Fruit fly (Drosophila melanogaster) whole organism, embryonic: ENCODE measurements around the gene sif.

Experiments
- Aef1 ChIP-seq: fragments of 200-800 bp; sonication (Bioruptor generic); IDR thresholded peaks from 3 replicates; pipeline ENCODE4 v1.3.6; 2022; ENCODE audit warnings: missing biosample characterization, missing genetic modification characterization
- CG12219 ChIP-seq: fragments of 200-800 bp; sonication (Bioruptor generic); optimal IDR thresholded peaks from 3 replicates; lab custom pipeline; 2018; ENCODE audit warnings: missing biosample characterization, mild to moderate bottlenecking, missing genetic modification characterization
- CG13296 ChIP-seq: fragments of 200-800 bp; sonication (Bioruptor generic); optimal IDR thresholded peaks from 3 replicates; lab custom pipeline; 2018; ENCODE audit warnings: missing biosample characterization, mild to moderate bottlenecking, missing genetic modification characterization
- CG18262 ChIP-seq: fragments of 200-800 bp; optimal IDR thresholded peaks from 3 replicates; lab custom pipeline; 2019; ENCODE audit warnings: missing biosample characterization, mild to moderate bottlenecking, missing genetic modification characterization, moderate library complexity
- CG2678 ChIP-seq: fragments of 200-800 bp; sonication (Bioruptor generic); optimal IDR thresholded peaks from 3 replicates; lab custom pipeline; 2019; ENCODE audit warnings: missing biosample characterization, mild to moderate bottlenecking, missing genetic modification characterization, moderate library complexity
- CG30431 ChIP-seq: fragments of 200-800 bp; sonication (Bioruptor generic); optimal IDR thresholded peaks from 2 replicates; lab custom pipeline; 2017; ENCODE audit warnings: missing biosample characterization, missing genetic modification characterization
- CG32772 ChIP-seq: fragments of 200-800 bp; sonication (Bioruptor generic); IDR thresholded peaks from 2 replicates; pipeline ENCODE4 v1.3.6; 2022; ENCODE audit warnings: missing biosample characterization, missing genetic modification characterization
- CG4404 ChIP-seq: fragments of 200-800 bp; sonication (Bioruptor generic); IDR thresholded peaks from 2 replicates; pipeline ENCODE4 v1.3.6; 2022; ENCODE audit warnings: missing biosample characterization, missing genetic modification characterization
- CG6654 ChIP-seq: fragments of 200-800 bp; sonication (Bioruptor generic); optimal IDR thresholded peaks from 2 replicates; lab custom pipeline; 2017; ENCODE audit warnings: missing biosample characterization, mild to moderate bottlenecking, missing genetic modification characterization
- CG6791 ChIP-seq: fragments of 200-800 bp; sonication (Bioruptor generic); IDR thresholded peaks from 3 replicates; pipeline ENCODE4 v1.3.6; 2022; ENCODE audit warnings: missing biosample characterization, missing genetic modification characterization; ENCODE audit not compliant: partially characterized antibody
- CG7839 ChIP-seq: fragments of 200-800 bp; sonication (Bioruptor generic); optimal IDR thresholded peaks from 3 replicates; lab custom pipeline; 2018; ENCODE audit warnings: missing biosample characterization, mild to moderate bottlenecking, missing genetic modification characterization, moderate library complexity
- CG9609 ChIP-seq: fragments of 200-800 bp; sonication (Bioruptor generic); optimal IDR thresholded peaks from 3 replicates; lab custom pipeline; 2016; ENCODE audit warnings: missing biosample characterization, missing genetic modification characterization
- CkIIα-i1 ChIP-seq: fragments of 200-800 bp; sonication (Bioruptor generic); IDR thresholded peaks from 2 replicates; pipeline ENCODE4 v1.3.6; 2022; ENCODE audit warnings: missing biosample characterization, missing genetic modification characterization
- Gsc ChIP-seq: fragments of 200-800 bp; sonication (Bioruptor generic); IDR thresholded peaks from 2 replicates; pipeline ENCODE4 v1.3.6; 2022; ENCODE audit warnings: missing biosample characterization, missing genetic modification characterization
- Gug ChIP-seq: fragments of 200-800 bp; sonication (Bioruptor generic); IDR thresholded peaks from 4 replicates; pipeline ENCODE4 v1.3.6; 2022; ENCODE audit warnings: missing biosample characterization, missing genetic modification characterization
- Hr51 ChIP-seq, 2 experiments: fragments of 200-800 bp; sonication (Bioruptor generic); optimal IDR thresholded peaks; 2 replicates in 1 of 2; 3 replicates in 1 of 2; lab custom pipeline; 2016 to 2018; ENCODE audit warnings: missing biosample characterization in 2 of 2, missing genetic modification characterization in 2 of 2, mild to moderate bottlenecking in 1 of 2, moderate library complexity in 1 of 2
- Mad ChIP-seq: fragments of 200-800 bp; sonication (Bioruptor generic); optimal IDR thresholded peaks from 2 replicates; lab custom pipeline; 2016; ENCODE audit warnings: missing biosample characterization, missing genetic modification characterization
- Meics ChIP-seq: fragments of 200-800 bp; sonication (Bioruptor generic); optimal IDR thresholded peaks from 2 replicates; lab custom pipeline; 2017; ENCODE audit warnings: missing biosample characterization, mild to moderate bottlenecking, missing genetic modification characterization
- NC2α ChIP-seq: fragments of 200-800 bp; sonication (Bioruptor generic); optimal IDR thresholded peaks from 2 replicates; lab custom pipeline; 2016; ENCODE audit warnings: missing biosample characterization, missing genetic modification characterization
- NFAT ChIP-seq: fragments of 200-800 bp; sonication (Bioruptor generic); IDR thresholded peaks from 2 replicates; pipeline ENCODE4 v1.3.6; 2022; ENCODE audit warnings: missing biosample characterization, missing genetic modification characterization
- Neu2 ChIP-seq: fragments of 200-800 bp; sonication (Bioruptor generic); optimal IDR thresholded peaks from 3 replicates; lab custom pipeline; 2016; ENCODE audit warnings: missing biosample characterization, missing genetic modification characterization, borderline replicate concordance
- NfI ChIP-seq: fragments of 200-800 bp; sonication (Bioruptor generic); optimal IDR thresholded peaks from 3 replicates; lab custom pipeline; 2018; ENCODE audit warnings: missing biosample characterization, mild to moderate bottlenecking, missing genetic modification characterization, moderate library complexity
- Oaz ChIP-seq: fragments of 200-800 bp; sonication (Bioruptor generic); IDR thresholded peaks from 2 replicates; pipeline ENCODE4 v1.3.6; 2022; ENCODE audit warnings: missing biosample characterization, missing genetic modification characterization
- Pdp1 ChIP-seq, 2 experiments: fragments of 200-800 bp; sonication (Bioruptor generic); optimal IDR thresholded peaks; 3 replicates each; lab custom pipeline; 2016; ENCODE audit warnings: missing biosample characterization in 2 of 2, missing genetic modification characterization in 2 of 2, mild to moderate bottlenecking in 1 of 2, moderate library complexity in 1 of 2
- Poxn ChIP-seq: fragments of 200-800 bp; sonication (Bioruptor generic); IDR thresholded peaks from 2 replicates; pipeline ENCODE4 v1.3.6; 2022; ENCODE audit warnings: missing biosample characterization, missing genetic modification characterization
- ase ChIP-seq: fragments of 200-800 bp; sonication (Bioruptor generic); IDR thresholded peaks from 3 replicates; pipeline ENCODE4 v1.3.6; 2022; ENCODE audit warnings: missing biosample characterization, missing genetic modification characterization
- bab2 ChIP-seq: fragments of 200-800 bp; sonication (Bioruptor generic); optimal IDR thresholded peaks from 2 replicates; lab custom pipeline; 2016; ENCODE audit warnings: missing biosample characterization, missing genetic modification characterization
- dan ChIP-seq: fragments of 200-800 bp; sonication (Bioruptor generic); IDR thresholded peaks from 2 replicates; pipeline ENCODE4 v1.3.6; 2022; ENCODE audit warnings: missing biosample characterization, missing genetic modification characterization
- ems ChIP-seq: fragments of 200-800 bp; sonication (Bioruptor generic); optimal IDR thresholded peaks from 3 replicates; lab custom pipeline; 2016; ENCODE audit warnings: missing biosample characterization, missing genetic modification characterization
- eve ChIP-seq, 2 experiments: fragments of >200 bp; optimal IDR thresholded peaks; 2 replicates each; lab custom pipeline; 2017; ENCODE audit warnings: missing biosample characterization in 2 of 2, missing genetic modification characterization in 2 of 2
- exex ChIP-seq: fragments of 200-800 bp; sonication (Bioruptor generic); optimal IDR thresholded peaks from 4 replicates; lab custom pipeline; 2018; ENCODE audit warnings: missing biosample characterization, mild to moderate bottlenecking, missing genetic modification characterization, moderate library complexity
- gro ChIP-seq: fragments of 200-800 bp; sonication (Bioruptor generic); optimal IDR thresholded peaks from 2 replicates; lab custom pipeline; 2016; ENCODE audit warnings: missing biosample characterization, missing genetic modification characterization
- h ChIP-seq: fragments of >200 bp; optimal IDR thresholded peaks from 2 replicates; lab custom pipeline; 2017
- insv ChIP-seq, 2 experiments: fragments of 200-800 bp; sonication (Bioruptor generic); optimal IDR thresholded peaks; 3 replicates each; lab custom pipeline; 2016 to 2018; ENCODE audit warnings: missing biosample characterization in 2 of 2, missing genetic modification characterization in 2 of 2
- lilli ChIP-seq: fragments of 200-800 bp; sonication (Bioruptor generic); optimal IDR thresholded peaks from 3 replicates; lab custom pipeline; 2016; ENCODE audit warnings: missing biosample characterization, missing genetic modification characterization
- lmd ChIP-seq: fragments of 200-800 bp; sonication (Bioruptor generic); IDR thresholded peaks from 2 replicates; pipeline ENCODE4 v1.3.6; 2022; ENCODE audit warnings: missing biosample characterization, missing genetic modification characterization
- mirr ChIP-seq: fragments of 200-800 bp; sonication (Bioruptor generic); optimal IDR thresholded peaks from 3 replicates; lab custom pipeline; 2018; ENCODE audit warnings: missing biosample characterization, mild to moderate bottlenecking, missing genetic modification characterization
- nau ChIP-seq: fragments of 200-800 bp; sonication (Bioruptor generic); optimal IDR thresholded peaks from 3 replicates; lab custom pipeline; 2017; ENCODE audit warnings: missing biosample characterization, mild to moderate bottlenecking, missing genetic modification characterization, missing genetic modification reagents
- odd ChIP-seq: fragments of 200-800 bp; sonication (Bioruptor generic); optimal IDR thresholded peaks from 2 replicates; lab custom pipeline; 2017; ENCODE audit warnings: missing biosample characterization, mild to moderate bottlenecking, missing genetic modification characterization
- onecut ChIP-seq: fragments of 200-800 bp; sonication (Bioruptor generic); IDR thresholded peaks from 2 replicates; pipeline ENCODE4 v1.3.6; 2022; ENCODE audit warnings: missing biosample characterization, missing genetic modification characterization
- salm ChIP-seq: fragments of 200-800 bp; sonication (Bioruptor generic); optimal IDR thresholded peaks from 2 replicates; lab custom pipeline; 2018; ENCODE audit warnings: missing biosample characterization, mild to moderate bottlenecking, missing genetic modification characterization
- sim ChIP-seq: fragments of 200-800 bp; sonication (Bioruptor generic); IDR thresholded peaks from 2 replicates; pipeline ENCODE4 v1.3.6; 2022; ENCODE audit warnings: missing biosample characterization, missing genetic modification characterization
- slp2 ChIP-seq: fragments of 200-800 bp; sonication (Bioruptor generic); optimal IDR thresholded peaks from 2 replicates; lab custom pipeline; 2016; ENCODE audit warnings: missing biosample characterization, missing genetic modification characterization
- so ChIP-seq: fragments of 200-800 bp; sonication (Bioruptor generic); IDR thresholded peaks from 3 replicates; pipeline ENCODE4 v1.3.6; 2022; ENCODE audit warnings: missing biosample characterization, missing genetic modification characterization
- tap ChIP-seq: fragments of 200-800 bp; optimal IDR thresholded peaks from 3 replicates; lab custom pipeline; 2019; ENCODE audit warnings: missing biosample characterization, mild to moderate bottlenecking, missing genetic modification characterization, moderate library complexity
- zfh1 ChIP-seq: fragments of 200-800 bp; sonication (Bioruptor generic); IDR thresholded peaks from 3 replicates; pipeline ENCODE4 v1.3.6; 2022; ENCODE audit warnings: missing biosample characterization, missing genetic modification characterization
- zfh2 ChIP-seq: fragments of 200-800 bp; sonication (Bioruptor generic); optimal IDR thresholded peaks from 2 replicates; lab custom pipeline; 2016; ENCODE audit warnings: missing biosample characterization, missing genetic modification characterization

Gene sif

DNA sequence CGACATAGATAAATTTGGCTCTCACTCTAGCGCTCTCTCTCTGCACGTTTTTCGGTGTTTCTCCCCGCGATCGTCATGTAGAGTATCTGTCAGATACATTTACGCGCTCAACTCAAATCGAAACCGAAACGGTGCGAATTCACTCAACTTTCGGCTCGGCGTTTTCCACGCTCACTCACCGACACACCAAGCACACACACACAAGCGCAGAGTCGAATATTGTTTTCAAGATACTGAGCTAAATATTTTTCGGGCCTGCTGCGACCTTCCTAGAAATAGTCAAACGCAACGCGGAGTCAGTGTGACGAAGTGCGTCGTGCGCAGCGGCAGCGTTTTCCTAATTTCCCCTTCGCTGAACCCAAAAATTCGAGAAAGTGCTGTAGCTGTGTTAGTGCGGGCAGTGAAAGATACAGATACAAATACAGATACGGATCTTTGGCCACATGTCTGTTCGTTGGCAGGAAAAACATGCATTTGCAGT lies 3.3 kb upstream of the sif start, which contains the start of gene lin-28 (continued):
- TF ChIP-seq Meics (GFP tag; lab: Kevin White, UChicago): no peak
- no peak for TF ChIP-seq bab2 (GFP tag; lab: Kevin White, UChicago)
- peak; percentile 37; the same call in 1 of the 2 replicates for TF ChIP-seq NFAT
- TF ChIP-seq CG2678 (tag; lab: Kevin White, UChicago): no peak
- no peak for TF ChIP-seq CG13296 (GFP tag; lab: Kevin White, UChicago)
- TF ChIP-seq Pdp1 (GFP tag; optimal IDR thresholded peaks at IDR 0.05; lab: Kevin White, UChicago): peak in 1 of 2 experiments; percentile 29
- TF ChIP-seq CG4404 (GFP tag; lab: Robert Waterston, UW): no peak
- TF ChIP-seq CkIIα-i1 (GFP tag; lab: Robert Waterston, UW): no peak
- no peak for TF ChIP-seq nau (GFP tag; lab: Kevin White, UChicago)
- TF ChIP-seq CG32772 (GFP tag; lab: Robert Waterston, UW): no peak
- TF ChIP-seq salm: no peak
- TF ChIP-seq slp2 (GFP tag; lab: Kevin White, UChicago): no peak
- TF ChIP-seq exex (tag; lab: Kevin White, UChicago): no peak
- TF ChIP-seq zfh2 (GFP tag; lab: Kevin White, UChicago): no peak
- TF ChIP-seq CG30431: no peak
- TF ChIP-seq ems: no peak
- TF ChIP-seq Gug (GFP tag; lab: Robert Waterston, UW): no peak
- TF ChIP-seq so: no peak
- no peak for TF ChIP-seq Poxn
- no peak for TF ChIP-seq gro (GFP tag; lab: Kevin White, UChicago)
- TF ChIP-seq ase (GFP tag; lab: Robert Waterston, UW): no peak; the same call in 2 of the 3 replicates
- TF ChIP-seq odd (GFP tag; lab: Kevin White, UChicago): no peak
- peak; percentile 65; the same call in 2 of the 3 replicates for TF ChIP-seq CG6791 (GFP tag; lab: Robert Waterston, UW)
- no peak for TF ChIP-seq tap (tag; lab: Kevin White, UChicago)
- TF ChIP-seq CG9609 (GFP tag; lab: Kevin White, UChicago): no peak
- TF ChIP-seq NC2α (GFP tag; lab: Kevin White, UChicago): no peak
- no peak for TF ChIP-seq lmd
- TF ChIP-seq insv (GFP tag; optimal IDR thresholded peaks at IDR 0.05; lab: Kevin White, UChicago): peak in 1 of 2 experiments; percentile 69
- no peak for TF ChIP-seq CG6654 (GFP tag; lab: Kevin White, UChicago)
- no peak for TF ChIP-seq CG7839 (tag; lab: Kevin White, UChicago)
- TF ChIP-seq NfI (GFP tag; lab: Kevin White, UChicago): no peak
- peak; percentile 14 for TF ChIP-seq CG18262 (tag; lab: Kevin White, UChicago)
- TF ChIP-seq mirr (GFP tag; lab: Kevin White, UChicago): no peak
- TF ChIP-seq zfh1: no peak
- peak in 1 of 2 experiments; percentile 23 for TF ChIP-seq Hr51 (GFP tag; optimal IDR thresholded peaks at IDR 0.05; lab: Kevin White, UChicago)
- TF ChIP-seq onecut: no peak
- TF ChIP-seq Mad: no peak
- no peak for TF ChIP-seq Oaz (GFP tag; lab: Robert Waterston, UW)
- no peak for TF ChIP-seq Neu2 (GFP tag; lab: Kevin White, UChicago)
- TF ChIP-seq dan (GFP tag; lab: Robert Waterston, UW): no peak
- TF ChIP-seq sim: no peak
- no peak for TF ChIP-seq lilli (GFP tag; lab: Kevin White, UChicago)
- TF ChIP-seq eve (GFP tag; optimal IDR thresholded peaks at IDR 0.05; lab: Kevin White, UChicago): no peak
- TF ChIP-seq Aef1: no peak
- TF ChIP-seq Gsc (GFP tag; lab: Robert Waterston, UW): no peak
- TF ChIP-seq h (lab: Kevin White, UChicago): no peak
- no peak for TF ChIP-seq CG12219
